Fruit fly (Drosophila melanogaster) whole organism, adult: ENCODE measurements around the gene Galphai.

Experiments used
- CG11617 ChIP-seq: fragments of 200-800 bp; sonication (Bioruptor generic); optimal IDR thresholded peaks from 2 replicates; lab custom pipeline; 2017; ENCODE audit warnings: mild to moderate bottlenecking, missing biosample characterization, missing genetic modification reagents, missing genetic modification characterization
- CG12768 ChIP-seq: fragments of 200-800 bp; sonication (Bioruptor generic); optimal IDR thresholded peaks from 2 replicates; lab custom pipeline; 2017; ENCODE audit warnings: missing biosample characterization, missing genetic modification characterization, mild to moderate bottlenecking, moderate library complexity, missing genetic modification reagents
- CG14711 ChIP-seq: fragments of 200-800 bp; sonication (Bioruptor generic); optimal IDR thresholded peaks from 2 replicates; lab custom pipeline; 2018; ENCODE audit warnings: missing biosample characterization, mild to moderate bottlenecking, missing genetic modification characterization, moderate library complexity
- CG1620 ChIP-seq: fragments of 200-800 bp; sonication (Bioruptor generic); optimal IDR thresholded peaks from 2 replicates; lab custom pipeline; 2016; ENCODE audit warnings: missing biosample characterization, missing genetic modification characterization
- CG7045 ChIP-seq: fragments of 200-800 bp; sonication (Bioruptor generic); optimal IDR thresholded peaks from 2 replicates; lab custom pipeline; 2017; ENCODE audit warnings: missing biosample characterization, mild to moderate bottlenecking, missing genetic modification characterization
- Clk ChIP-seq: fragments of 200-800 bp; sonication (Bioruptor generic); optimal IDR thresholded peaks from 2 replicates; lab custom pipeline; 2017; ENCODE audit warnings: missing biosample characterization, missing genetic modification characterization
- Mnt ChIP-seq: fragments of 200-800 bp; sonication (Bioruptor generic); optimal IDR thresholded peaks from 2 replicates; lab custom pipeline; 2016; ENCODE audit warnings: missing biosample characterization, mild to moderate bottlenecking, missing genetic modification characterization
- bab1 ChIP-seq: fragments of 200-800 bp; sonication (Bioruptor generic); optimal IDR thresholded peaks from 3 replicates; lab custom pipeline; 2019; ENCODE audit warnings: missing biosample characterization, mild to moderate bottlenecking, missing genetic modification characterization, moderate library complexity
- cnc ChIP-seq, 2 experiments: fragments of >200 bp; optimal IDR thresholded peaks; 2 replicates each; lab custom pipeline; 2017
- kay ChIP-seq: fragments of 200-800 bp; sonication (Bioruptor generic); peaks from one replicate; lab custom pipeline; 2016; ENCODE audit warnings: missing biosample characterization, missing genetic modification characterization, borderline replicate concordance
- ovo ChIP-seq: fragments of 200-800 bp; sonication (Bioruptor generic); optimal IDR thresholded peaks from 2 replicates; lab custom pipeline; 2016; ENCODE audit warnings: missing biosample characterization, missing genetic modification characterization
- tj ChIP-seq: fragments of 200-800 bp; sonication (Bioruptor generic); optimal IDR thresholded peaks from 3 replicates; lab custom pipeline; 2017; ENCODE audit warnings: missing biosample characterization, mild to moderate bottlenecking, missing genetic modification characterization, moderate library complexity
- toe ChIP-seq: fragments of 200-800 bp; sonication (Bioruptor generic); optimal IDR thresholded peaks from 2 replicates; lab custom pipeline; 2016; ENCODE audit warnings: missing biosample characterization, missing genetic modification characterization

DNA sequence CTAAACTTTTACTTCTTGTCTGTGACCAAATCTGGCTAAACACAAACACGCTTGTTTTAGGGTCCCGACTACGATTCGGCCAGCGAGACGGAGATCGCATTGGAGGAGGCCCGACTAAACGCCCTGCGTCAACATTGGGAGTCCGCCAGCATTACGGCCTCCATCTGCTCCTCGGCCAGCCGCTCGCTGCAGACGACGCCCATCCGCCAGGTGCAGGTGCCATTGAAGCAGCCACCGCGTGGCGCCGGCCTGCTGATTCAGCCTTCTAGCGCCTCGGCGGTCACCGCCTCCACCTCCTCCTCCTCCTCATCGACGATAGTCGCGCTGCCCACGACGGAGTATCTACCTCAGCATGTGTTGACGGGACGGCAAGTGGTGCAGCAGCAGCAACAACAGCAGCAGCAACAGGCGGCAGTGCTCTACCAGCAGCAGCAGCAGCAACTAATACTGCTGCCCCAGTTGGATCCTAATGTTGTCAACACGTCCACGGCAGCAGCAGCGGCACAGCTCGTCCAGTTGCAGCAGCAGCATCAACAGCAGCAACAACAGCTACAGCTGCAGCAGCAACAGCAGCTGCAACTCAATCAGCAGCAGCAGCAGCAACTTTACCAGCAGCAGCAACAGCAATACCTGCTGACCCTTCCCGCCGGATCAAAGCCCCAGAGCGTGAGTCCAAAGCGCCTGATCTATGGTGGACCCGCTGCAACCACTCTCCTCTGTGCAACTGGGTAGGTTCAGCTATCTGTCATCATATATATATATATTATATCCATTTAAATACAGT is 32.5 kb downstream of the Galphai start:
- no peak for TF ChIP-seq cnc (optimal IDR thresholded peaks at IDR 0.05; lab: Kevin White, UChicago)
- no peak for TF ChIP-seq bab1
- TF ChIP-seq Mnt (GFP tag; lab: Kevin White, UChicago), result no peak
- TF ChIP-seq CG11617 (GFP tag; lab: Kevin White, UChicago), result no peak
- no peak for TF ChIP-seq tj
- no peak for TF ChIP-seq CG12768 (GFP tag; lab: Kevin White, UChicago)
- no peak for TF ChIP-seq CG14711
- no peak for TF ChIP-seq Clk (GFP tag; lab: Kevin White, UChicago)
- no peak for TF ChIP-seq CG7045 (GFP tag; lab: Kevin White, UChicago)
- no peak for TF ChIP-seq CG1620
- no peak for TF ChIP-seq ovo
- no peak for TF ChIP-seq kay (GFP tag; lab: Kevin White, UChicago)
- no peak for TF ChIP-seq toe (GFP tag; lab: Kevin White, UChicago)
